Worm (Caenorhabditis elegans): ENCODE measurements around the gene C55B6.7.

ce11 chrX:7234723-7235203, 43.0 kb upstream of the C55B6.7 start:
- TF ChIP-seq elt-3 (tag; optimal IDR thresholded peaks at IDR 0.05) (no peak), nhr-237 (tag; optimal IDR thresholded peaks at IDR 0.05) (no peak), ama-1 (optimal IDR thresholded peaks at IDR 0.05) (no peak)
